Worm (Caenorhabditis elegans): ENCODE results near the gene sqv-4.
A peak's percentile ranks its signal among the peaks of the same experiment; 100 is the strongest.

Gene sqv-4

DNA sequence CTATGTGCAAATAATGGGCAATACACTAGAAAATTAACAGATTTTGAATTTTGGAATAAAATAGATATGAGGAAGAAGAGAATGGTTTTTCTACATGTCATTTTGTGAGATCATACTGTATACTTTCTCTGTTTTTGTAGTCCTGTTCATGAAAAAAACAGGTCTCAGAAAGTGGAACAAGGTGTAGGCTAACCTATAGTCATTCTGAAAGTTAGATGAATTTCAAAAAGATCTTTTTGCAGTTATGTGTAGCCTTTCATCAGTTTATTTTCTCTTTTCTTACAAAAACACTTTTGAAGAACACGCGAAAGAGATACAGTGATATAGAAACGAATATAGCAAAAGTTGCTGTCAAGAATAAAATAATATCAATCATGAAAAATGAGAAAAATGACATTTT is 7.1 kb downstream of the sqv-4 start, which contains the start of gene ugt-35:
Gene ugt-35, minus strand, starts transcription at position 101 of the 400 bp plus-strand sequence.
- TF ChIP-seq snpc-4 (tag; optimal IDR thresholded peaks at IDR 0.05) (no peak), lin-39 (tag; optimal IDR thresholded peaks at IDR 0.05) (no peak), elt-1 (tag; optimal IDR thresholded peaks at IDR 0.05) (no peak), unc-39 (tag; optimal IDR thresholded peaks at IDR 0.05) (no peak), ceh-82 (tag; optimal IDR thresholded peaks at IDR 0.05) (no peak), tbx-2 (tag; optimal IDR thresholded peaks at IDR 0.05) (no peak), ZK546.5 (tag; optimal IDR thresholded peaks at IDR 0.05) (no peak), lsy-12 (tag; optimal IDR thresholded peaks at IDR 0.05) (no peak), mdl-1 (tag; optimal IDR thresholded peaks at IDR 0.05) (no peak), ztf-4 (tag; optimal IDR thresholded peaks at IDR 0.05) (no peak), zag-1 (tag; optimal IDR thresholded peaks at IDR 0.05) (no peak), mml-1 (tag; optimal IDR thresholded peaks at IDR 0.05) (no peak), nhr-23 (tag; optimal IDR thresholded peaks at IDR 0.05) (no peak), nfya-1 (tag; optimal IDR thresholded peaks at IDR 0.05; ENCODE audit: insufficient read depth) (no peak), ceh-16 (tag; optimal IDR thresholded peaks at IDR 0.05) (no peak)

DNA sequence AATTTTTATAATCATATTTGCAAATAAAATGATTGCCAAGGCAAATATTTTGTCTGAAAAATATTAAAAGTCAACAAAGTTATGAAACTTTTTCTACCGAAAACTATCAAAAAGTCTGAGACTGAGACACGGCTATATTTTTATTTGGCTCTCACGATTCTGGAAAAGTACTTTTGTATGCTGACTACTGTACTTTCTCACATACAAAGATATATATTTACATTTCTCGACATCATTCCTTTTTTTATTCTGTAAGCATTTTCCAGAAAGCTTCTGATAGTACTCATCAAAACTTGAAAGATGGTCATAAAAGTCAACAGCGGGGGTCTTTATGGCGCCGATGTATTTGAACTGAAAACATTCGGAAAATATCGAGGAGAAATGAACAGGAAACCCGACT is 13.1 kb downstream of the sqv-4 start, which contains the start of gene aqp-6:
Gene aqp-6, plus strand, starts transcription at position 301 of the 400 bp plus-strand sequence.
- TF ChIP-seq unc-62 (GFP tag; optimal IDR thresholded peaks at IDR 0.05) (no peak), unc-39 (tag; optimal IDR thresholded peaks at IDR 0.05) (no peak), ztf-4 (tag; optimal IDR thresholded peaks at IDR 0.05) (no peak), eor-1 (tag; optimal IDR thresholded peaks at IDR 0.05) (no peak), nhr-76 (tag; optimal IDR thresholded peaks at IDR 0.05) (no peak), nhr-11 (tag; optimal IDR thresholded peaks at IDR 0.05) (no peak), snpc-4 (tag; optimal IDR thresholded peaks at IDR 0.05) (no peak), daf-12 (tag; optimal IDR thresholded peaks at IDR 0.05) (no peak), elt-3 (tag; optimal IDR thresholded peaks at IDR 0.05) (no peak), ztf-11 (tag; optimal IDR thresholded peaks at IDR 0.05) (no peak), elt-2 (tag; optimal IDR thresholded peaks at IDR 0.05) (no peak), R02D3.7 (tag; optimal IDR thresholded peaks at IDR 0.05) (no peak), nhr-67 (tag; optimal IDR thresholded peaks at IDR 0.05) (no peak)

DNA sequence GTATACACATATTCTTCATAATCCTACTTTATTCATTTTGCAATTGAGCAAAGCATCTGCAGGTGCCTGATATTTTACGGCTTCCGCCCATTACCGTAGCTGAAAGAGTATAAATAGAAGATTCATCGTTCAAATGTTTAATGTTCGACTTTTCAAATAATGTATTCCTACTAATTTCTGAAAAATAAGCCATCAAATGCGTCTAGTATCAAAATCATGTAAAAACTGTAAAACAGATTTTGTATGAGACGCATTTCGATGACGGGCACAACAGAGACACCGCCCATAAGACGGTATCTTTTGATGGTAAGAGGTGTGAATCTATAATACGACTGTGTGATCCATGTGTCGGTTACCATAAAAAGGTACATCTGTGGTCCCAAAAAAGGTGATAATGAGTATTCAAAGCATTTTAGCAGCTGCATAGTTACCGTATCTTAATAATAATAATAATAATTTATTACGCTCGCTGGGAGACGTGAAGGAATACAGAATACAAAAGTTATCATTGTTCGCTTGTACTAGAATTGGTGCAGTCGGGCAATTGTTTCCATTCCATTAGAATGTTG is 14.1 kb downstream of the sqv-4 start, which contains the start of the genes C32C4.3 and C32C4.16:
Gene C32C4.3, minus strand, starts transcription at position 101 of the 569 bp plus-strand sequence.
Gene C32C4.16, plus strand, starts transcription at position 519 of the 569 bp plus-strand sequence.
- TF ChIP-seq lin-39 (tag; optimal IDR thresholded peaks at IDR 0.05) (no peak), elt-2 (tag; optimal IDR thresholded peaks at IDR 0.05) (no peak), nhr-23 (tag; optimal IDR thresholded peaks at IDR 0.05) (no peak), ztf-11 (tag; optimal IDR thresholded peaks at IDR 0.05) (no peak), nhr-43 (tag; optimal IDR thresholded peaks at IDR 0.05; ENCODE audit: poor library complexity, severe bottlenecking) (no peak), lin-15B (tag; optimal IDR thresholded peaks at IDR 0.05) (no peak), fkh-10 (GFP tag; optimal IDR thresholded peaks at IDR 0.05) (no peak), eor-1 (tag; optimal IDR thresholded peaks at IDR 0.05) (no peak), skn-1 (tag; optimal IDR thresholded peaks at IDR 0.05) (no peak), sea-2 (GFP tag; optimal IDR thresholded peaks at IDR 0.05) (no peak), nhr-237 (tag; optimal IDR thresholded peaks at IDR 0.05) (no peak), fkh-2 (tag; optimal IDR thresholded peaks at IDR 0.05) (no peak), ZK546.5 (tag; optimal IDR thresholded peaks at IDR 0.05) (no peak), elt-1 (tag; optimal IDR thresholded peaks at IDR 0.05) (no peak)

DNA sequence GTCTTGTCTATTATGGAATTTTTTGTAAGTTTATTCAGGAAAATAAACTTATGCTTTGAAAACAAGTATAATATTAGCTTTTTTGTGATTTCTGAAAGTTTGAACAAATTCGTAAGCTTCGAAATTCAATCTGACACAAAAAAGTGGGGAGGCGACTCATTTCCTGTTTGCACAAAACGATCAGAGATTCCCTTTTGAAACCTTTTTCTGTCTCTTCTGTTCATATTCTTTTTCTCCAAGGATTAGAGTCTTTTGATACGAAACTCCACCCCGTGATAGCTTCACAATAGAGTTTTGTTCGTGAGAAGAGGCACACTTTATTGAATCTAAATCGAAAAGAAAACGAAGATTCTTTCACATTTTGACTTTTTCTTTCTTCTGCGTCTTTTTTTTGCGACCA is 20.3 kb downstream of the sqv-4 start:
- peak; percentile 35 for TF ChIP-seq fkh-10 (GFP tag; optimal IDR thresholded peaks at IDR 0.05)
- no peak for TF ChIP-seq pha-4 (tag; optimal IDR thresholded peaks at IDR 0.05)

DNA sequence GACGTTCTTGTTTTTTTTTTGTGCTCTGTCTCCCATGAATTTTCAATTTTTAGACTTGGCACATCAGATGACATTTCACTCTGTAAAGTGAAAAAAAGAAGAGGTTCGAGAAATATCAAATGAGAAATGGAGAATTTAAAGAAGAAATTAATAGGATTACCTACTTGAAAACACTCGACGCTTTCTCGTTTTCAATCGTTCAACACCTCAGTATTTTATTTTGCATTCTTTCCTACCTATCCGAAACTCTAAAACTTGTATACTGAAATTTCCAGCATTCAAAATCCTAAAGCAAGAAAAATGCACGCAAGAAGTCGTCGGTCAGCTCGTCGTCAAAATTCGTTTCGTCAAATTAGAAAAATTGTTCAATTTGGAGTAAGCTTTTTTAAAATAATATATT is 25.5 kb downstream of the sqv-4 start, which contains the start of gene kvs-2:
Gene kvs-2, plus strand, starts transcription at position 301 of the 400 bp plus-strand sequence.
- no peak for TF ChIP-seq eor-1 (tag; optimal IDR thresholded peaks at IDR 0.05)

All from whole organism, L3 larva.